Worm (Caenorhabditis elegans) whole organism, L4 larva: ENCODE results near the gene bbs-5.

Experiments used
- fos-1 ChIP-seq: fragments of 150-350 bp; optimal IDR thresholded peaks from 2 replicates; lab custom pipeline; 2014; ENCODE audit warnings: missing biosample characterization, missing genetic modification characterization
- lin-39 ChIP-seq: fragments of 150-350 bp; optimal IDR thresholded peaks from 2 replicates; lab custom pipeline; 2014; ENCODE audit warnings: missing biosample characterization, missing genetic modification reagents, missing genetic modification characterization
- mdl-1 ChIP-seq, 2 experiments: fragments of 150-350 bp in 1 of 2; sonication (generic microtip) in 1 of 2; optimal IDR thresholded peaks; 2 replicates each; lab custom pipeline; 2014 to 2017; ENCODE audit warnings: missing biosample characterization in 2 of 2, missing genetic modification characterization in 2 of 2
- zag-1 ChIP-seq: fragments of 150-350 bp; optimal IDR thresholded peaks from 2 replicates; lab custom pipeline; 2014; ENCODE audit warnings: missing biosample characterization, missing genetic modification characterization

DNA sequence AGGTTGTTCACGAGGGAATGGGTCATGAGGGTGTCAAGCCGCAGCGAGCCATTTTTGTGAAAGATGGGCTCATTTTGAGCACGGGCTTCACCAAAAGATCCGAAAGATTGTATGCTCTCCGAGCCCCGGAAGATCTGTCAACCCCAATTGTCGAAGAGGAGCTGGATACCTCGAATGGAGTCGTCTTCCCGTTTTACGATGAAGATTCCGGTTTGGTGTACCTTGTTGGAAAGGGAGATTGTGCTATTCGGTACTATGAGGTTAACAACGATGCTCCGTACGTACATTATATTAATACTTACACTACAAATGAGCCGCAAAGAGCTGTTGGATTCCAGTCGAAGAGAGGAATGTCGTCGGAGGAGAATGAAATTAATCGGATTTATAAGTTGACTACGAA, 10.5 kb downstream of the bbs-5 start:
- TF ChIP-seq mdl-1 (tag; optimal IDR thresholded peaks at IDR 0.05; lab: Kevin White, UChicago) (no peak), fos-1 (tag; lab: Kevin White, UChicago) (no peak), lin-39 (tag; lab: Kevin White, UChicago) (no peak), zag-1 (tag; lab: Kevin White, UChicago) (no peak)
